Fruit fly (Drosophila melanogaster): ENCODE data around the gene ec.

DNA sequence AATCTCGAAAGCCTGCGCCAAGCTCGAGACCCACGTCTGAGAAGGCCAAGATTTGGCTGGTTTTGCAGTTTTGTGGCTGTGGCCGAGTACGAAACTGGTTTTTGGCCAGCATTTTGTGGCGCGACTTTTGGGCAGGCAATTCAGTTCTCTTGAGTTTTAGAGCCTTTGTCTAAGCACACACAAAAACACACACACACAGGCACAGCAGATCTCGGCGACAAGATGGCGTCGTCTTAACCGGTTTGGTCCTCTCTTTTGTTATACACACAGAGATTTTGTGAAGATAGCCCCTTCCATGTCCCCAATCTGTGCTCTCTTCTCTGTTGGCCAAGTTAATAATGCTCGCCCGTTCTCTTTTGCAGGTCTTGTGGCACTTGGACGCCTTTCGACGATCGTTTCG, 29.5 kb downstream of the ec start:
- TF ChIP-seq CG34367 (tag; optimal IDR thresholded peaks at IDR 0.05), result no peak
- 0 out of 2 replicates have a peak, but pooled peaks have one; percentile 16 for TF ChIP-seq CG12605 (GFP tag; IDR thresholded peaks at IDR 0.05)
- TF ChIP-seq D1 (tag; optimal IDR thresholded peaks at IDR 0.05), result no peak

Measured in whole organism, pupa.